Worm (Caenorhabditis elegans) whole organism, L4 larva: ENCODE data around the gene F56C4.1.
A peak's percentile ranks its signal among the peaks of the same experiment; 100 is the strongest.
"Not testable (repeated sequence)": the region's sequence is repeated elsewhere in the genome, so short reads cannot be mapped to it uniquely, and the experiment has no call there.

Source experiments
- F49E8.2 ChIP-seq: sonication (generic microtip); optimal IDR thresholded peaks from 2 replicates; lab custom pipeline; 2016; ENCODE audit warnings: missing compliant biosample characterization, mild to moderate bottlenecking, missing genetic modification characterization, borderline replicate concordance
- aha-1 ChIP-seq: fragments of 150-350 bp; peaks from one replicate; lab custom pipeline; 2014; ENCODE audit warnings: missing biosample characterization, missing genetic modification characterization
- attf-4 ChIP-seq: sonication (generic microtip); optimal IDR thresholded peaks from 3 replicates; lab custom pipeline; 2017; ENCODE audit warnings: missing biosample characterization, missing genetic modification characterization
- ceh-82 ChIP-seq: sonication (generic microtip); optimal IDR thresholded peaks from 2 replicates; lab custom pipeline; 2017; ENCODE audit warnings: missing biosample characterization, missing genetic modification characterization
- ces-1 ChIP-seq: fragments of 150-350 bp; sonication (generic microtip); optimal IDR thresholded peaks from 4 replicates; lab custom pipeline; 2014; ENCODE audit warnings: missing biosample characterization, missing genetic modification reagents, missing genetic modification characterization
- ctbp-1 ChIP-seq: fragments of 200-800 bp; sonication (Bioruptor generic); IDR thresholded peaks from 2 replicates; pipeline ENCODE4 v1.3.6; 2022; ENCODE audit warnings: missing genetic modification reagents, missing genetic modification characterization, missing compliant biosample characterization
- daf-16 ChIP-seq, 3 experiments: sonication (generic microtip); optimal IDR thresholded peaks; 2 replicates each; lab custom pipeline; 2016 to 2017; ENCODE audit warnings: missing genetic modification characterization in 3 of 3, missing genetic modification reagents in 3 of 3, mild to moderate bottlenecking in 2 of 3, missing compliant biosample characterization in 2 of 3, missing biosample characterization in 1 of 3, moderate library complexity in 1 of 3
- daf-8 ChIP-seq: fragments of 200-800 bp; sonication (Bioruptor generic); IDR thresholded peaks from 2 replicates; pipeline ENCODE4 v1.3.6; 2022; ENCODE audit warnings: missing genetic modification characterization, missing compliant biosample characterization
- dmd-6 ChIP-seq: fragments of 200-800 bp; sonication (Bioruptor generic); IDR thresholded peaks from 2 replicates; pipeline ENCODE4 v1.3.6; 2022; ENCODE audit warnings: missing genetic modification reagents, missing genetic modification characterization, missing compliant biosample characterization
- dmd-8 ChIP-seq: fragments of 200-800 bp; sonication (Bioruptor generic); IDR thresholded peaks from 2 replicates; pipeline ENCODE4 v1.3.6; 2022; ENCODE audit warnings: missing genetic modification characterization, missing compliant biosample characterization
- dve-1 ChIP-seq: sonication (generic microtip); optimal IDR thresholded peaks from 2 replicates; lab custom pipeline; 2017; ENCODE audit warnings: antibody characterized with exemption, mild to moderate bottlenecking, missing genetic modification characterization, missing compliant biosample characterization; ENCODE audit not compliant: insufficient read depth
- egl-27 ChIP-seq: sonication (generic microtip); optimal IDR thresholded peaks from 3 replicates; lab custom pipeline; 2017; ENCODE audit warnings: missing biosample characterization, missing genetic modification reagents, missing genetic modification characterization
- hif-1 ChIP-seq, 2 experiments: sonication (generic microtip); optimal IDR thresholded peaks; 2 replicates each; lab custom pipeline; 2016 to 2017; ENCODE audit warnings: missing compliant biosample characterization in 2 of 2, missing genetic modification characterization in 2 of 2, missing genetic modification reagents in 2 of 2, missing genotype in 2 of 2, mild to moderate bottlenecking in 1 of 2
- hlh-11 ChIP-seq: fragments of 200-800 bp; sonication (Bioruptor generic); optimal IDR thresholded peaks from 2 replicates; lab custom pipeline; 2018; ENCODE audit warnings: mild to moderate bottlenecking, missing genetic modification characterization, missing compliant biosample characterization
- hmg-1.1 ChIP-seq: fragments of 200-800 bp; sonication (Bioruptor generic); IDR thresholded peaks from 2 replicates; pipeline ENCODE4 v1.3.6; 2022; ENCODE audit warnings: missing genetic modification reagents, missing genetic modification characterization, missing compliant biosample characterization
- lim-7 ChIP-seq: fragments of 200-800 bp; sonication (Bioruptor generic); IDR thresholded peaks from 2 replicates; pipeline ENCODE4 v1.3.6; 2022; ENCODE audit warnings: missing genetic modification characterization, missing compliant biosample characterization
- lin-15B ChIP-seq: fragments of 150-350 bp; sonication (generic microtip); optimal IDR thresholded peaks from 3 replicates; lab custom pipeline; 2014; ENCODE audit warnings: missing biosample characterization, missing genetic modification characterization
- lin-29 ChIP-seq: fragments of 200-800 bp; sonication (Bioruptor generic); IDR thresholded peaks from 2 replicates; pipeline ENCODE4 v1.3.6; 2022; ENCODE audit warnings: missing genetic modification reagents, missing genetic modification characterization, missing compliant biosample characterization
- madf-9 ChIP-seq: fragments of 200-800 bp; sonication (Bioruptor generic); conservative IDR thresholded peaks from 2 replicates; pipeline ENCODE4 v1.3.6; 2022; ENCODE audit warnings: missing genetic modification reagents, missing genetic modification characterization, missing compliant biosample characterization
- mdl-1 ChIP-seq, 2 experiments: fragments of 150-350 bp in 1 of 2; sonication (generic microtip) in 1 of 2; optimal IDR thresholded peaks; 2 replicates each; lab custom pipeline; 2014 to 2017; ENCODE audit warnings: missing biosample characterization in 2 of 2, missing genetic modification characterization in 2 of 2
- nhr-102 ChIP-seq: sonication (generic microtip); optimal IDR thresholded peaks from 2 replicates; lab custom pipeline; 2016; ENCODE audit warnings: mild to moderate bottlenecking, missing genetic modification characterization, moderate library complexity, missing compliant biosample characterization
- nhr-111 ChIP-seq: fragments of 200-800 bp; sonication (Bioruptor generic); optimal IDR thresholded peaks from 2 replicates; lab custom pipeline; 2018; ENCODE audit warnings: mild to moderate bottlenecking, missing genetic modification characterization, missing compliant biosample characterization
- nhr-237 ChIP-seq: sonication (generic microtip); optimal IDR thresholded peaks from 2 replicates; lab custom pipeline; 2017; ENCODE audit warnings: missing biosample characterization, missing genetic modification characterization
- nhr-25 ChIP-seq: sonication (generic microtip); optimal IDR thresholded peaks from 2 replicates; lab custom pipeline; 2017; ENCODE audit warnings: missing genetic modification characterization, mild to moderate bottlenecking, missing compliant biosample characterization, antibody characterized with exemption, moderate library complexity, borderline replicate concordance; ENCODE audit not compliant: insufficient read depth
- nhr-28 ChIP-seq: fragments of 150-350 bp; optimal IDR thresholded peaks from 2 replicates; lab custom pipeline; 2014; ENCODE audit warnings: missing biosample characterization, missing genetic modification characterization
- nhr-42 ChIP-seq: fragments of 200-800 bp; sonication (Bioruptor generic); IDR thresholded peaks from 2 replicates; pipeline ENCODE4 v1.3.6; 2022; ENCODE audit warnings: missing genetic modification characterization, missing compliant biosample characterization
- nhr-6 ChIP-seq: fragments of 150-350 bp; optimal IDR thresholded peaks from 2 replicates; lab custom pipeline; 2014; ENCODE audit warnings: missing biosample characterization, missing genetic modification characterization
- nhr-77 ChIP-seq: fragments of 150-350 bp; optimal IDR thresholded peaks from 2 replicates; lab custom pipeline; 2014; ENCODE audit warnings: missing biosample characterization, missing genetic modification characterization
- pha-4 ChIP-seq, 2 experiments: fragments of 150-350 bp in 1 of 2; fragments of 200-800 bp in 1 of 2; sonication (Bioruptor generic) in 1 of 2; IDR thresholded peaks in 1 of 2; optimal IDR thresholded peaks in 1 of 2; 2 replicates each; pipeline versions ENCODE4 v1.3.6 to Lab custom; 2014 to 2022; ENCODE audit warnings: missing genetic modification characterization in 2 of 2, missing genetic modification reagents in 2 of 2, missing biosample characterization in 1 of 2, missing compliant biosample characterization in 1 of 2
- php-3 ChIP-seq: fragments of 200-800 bp; sonication (Bioruptor generic); IDR thresholded peaks from 2 replicates; pipeline ENCODE4 v1.3.6; 2022; ENCODE audit warnings: missing genetic modification reagents, missing genetic modification characterization, missing compliant biosample characterization
- pqm-1 ChIP-seq: sonication (generic microtip); optimal IDR thresholded peaks from 2 replicates; lab custom pipeline; 2017; ENCODE audit warnings: missing biosample characterization, missing genetic modification characterization
- rbr-2 ChIP-seq: sonication (generic microtip); optimal IDR thresholded peaks from 2 replicates; lab custom pipeline; 2016; ENCODE audit warnings: missing genotype, missing genetic modification characterization, missing compliant biosample characterization
- skn-1 ChIP-seq: fragments of 150-350 bp; optimal IDR thresholded peaks from 2 replicates; lab custom pipeline; 2014; ENCODE audit warnings: missing biosample characterization, missing genetic modification characterization
- tag-97 ChIP-seq: fragments of 200-800 bp; sonication (Bioruptor generic); IDR thresholded peaks from 2 replicates; pipeline ENCODE4 v1.3.6; 2022; ENCODE audit warnings: missing genetic modification characterization, missing compliant biosample characterization
- unc-130 ChIP-seq: sonication (generic microtip); optimal IDR thresholded peaks from 2 replicates; lab custom pipeline; 2016; ENCODE audit warnings: missing genetic modification reagents, missing genetic modification characterization, missing compliant biosample characterization
- unc-39 ChIP-seq: sonication (generic microtip); optimal IDR thresholded peaks from 2 replicates; lab custom pipeline; 2017; ENCODE audit warnings: missing biosample characterization, missing genetic modification characterization
- unc-62 ChIP-seq, 3 experiments: fragments of 150-350 bp in 1 of 3; sonication (generic microtip); optimal IDR thresholded peaks in 2 of 3; peaks in 1 of 3; 1 replicate in 1 of 3; 2 replicates in 2 of 3; lab custom pipeline; 2014 to 2017; ENCODE audit warnings: missing biosample characterization in 3 of 3, missing genetic modification characterization in 3 of 3, missing genetic modification reagents in 3 of 3, missing genotype in 1 of 3
- vab-7 ChIP-seq: fragments of 200-800 bp; sonication (Bioruptor generic); IDR thresholded peaks from 2 replicates; pipeline ENCODE4 v1.3.6; 2022; ENCODE audit warnings: missing genetic modification reagents, missing genetic modification characterization, missing compliant biosample characterization
- zag-1 ChIP-seq: fragments of 150-350 bp; optimal IDR thresholded peaks from 2 replicates; lab custom pipeline; 2014; ENCODE audit warnings: missing biosample characterization, missing genetic modification characterization
- zip-11 ChIP-seq: fragments of 200-800 bp; sonication (Bioruptor generic); IDR thresholded peaks from 2 replicates; pipeline ENCODE4 v1.3.6; 2022; ENCODE audit warnings: missing genetic modification characterization, missing compliant biosample characterization
- ztf-11 ChIP-seq: fragments of 150-350 bp; optimal IDR thresholded peaks from 2 replicates; lab custom pipeline; 2014; ENCODE audit warnings: missing biosample characterization, missing genetic modification characterization

The F56C4.1 gene

DNA sequence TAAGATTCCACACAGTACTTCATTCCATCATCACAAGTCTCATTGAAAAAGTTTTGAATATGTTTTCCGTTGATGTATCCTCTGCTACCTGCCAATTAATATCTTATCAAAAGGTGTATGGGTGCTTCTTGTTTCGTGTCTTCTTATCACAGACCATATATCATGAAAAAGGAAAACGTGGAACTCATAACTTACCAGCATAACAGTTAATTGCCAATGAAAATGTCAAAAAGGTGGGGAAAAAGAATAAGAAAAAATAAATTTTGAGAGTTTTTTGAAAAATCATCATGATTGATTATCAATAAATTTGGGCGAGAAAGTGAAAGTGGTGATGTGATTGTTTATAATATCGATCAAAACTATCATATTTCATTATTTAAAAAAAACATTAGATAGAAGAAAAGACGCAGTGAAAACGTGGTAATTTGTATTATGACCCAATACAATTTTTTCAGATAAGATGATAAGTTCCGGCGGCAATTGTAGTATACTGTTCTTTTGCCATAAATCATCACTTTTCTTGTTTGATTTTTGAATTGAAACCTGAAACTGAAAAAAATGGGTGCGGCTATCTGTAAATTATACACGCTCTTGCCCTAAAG, 5.7 kb upstream of the F56C4.1 start, which contains the start of gene F56C4.4 (continued):
- no peak for TF ChIP-seq ceh-82 (tag; lab: Kevin White, UChicago)
- TF ChIP-seq dmd-8 (GFP tag; lab: Robert Waterston, UW), result no peak
- TF ChIP-seq nhr-237 (tag; lab: Kevin White, UChicago), result no peak

DNA sequence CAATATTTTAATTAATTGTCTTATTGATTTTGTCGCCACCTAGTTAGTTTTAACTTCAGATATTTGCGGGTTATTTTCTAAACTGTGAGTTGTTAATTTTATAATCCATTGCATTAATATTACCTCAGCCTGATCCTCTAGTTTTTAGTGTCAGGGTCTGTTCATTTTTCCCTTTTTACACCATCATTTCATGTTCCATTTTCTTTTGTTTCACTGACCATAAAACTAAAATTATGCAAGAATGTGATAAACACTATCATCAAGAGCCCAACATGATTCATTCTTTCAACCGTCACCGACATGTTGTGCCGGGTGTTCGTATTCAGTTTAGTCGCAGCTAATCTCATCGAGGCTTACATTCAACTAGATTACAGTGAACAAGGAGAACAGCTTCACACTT, 2.2 kb downstream of the F56C4.1 start, which contains the start of gene F56C4.2:
F56C4.2 (plus strand) TSS at position 301 of the 400 bp plus-strand sequence.
- TF ChIP-seq attf-4 (no peak), aha-1 (tag; lab: Kevin White, UChicago) (peak; percentile 65), unc-130 (no peak), madf-9 (no peak)

- not testable (repeated sequence) for TF ChIP-seq unc-62 (GFP tag; optimal IDR thresholded peaks at IDR 0.05 in 1 of 2; lab: Kevin White, UChicago); unc-62 (tag; optimal IDR thresholded peaks at IDR 0.05; lab: Kevin White, UChicago); lin-29 (GFP tag; lab: Robert Waterston, UW); mdl-1 (tag; optimal IDR thresholded peaks at IDR 0.05; lab: Kevin White, UChicago)
Measured at ce11 chrIV:10654047-10654446, 17.3 kb downstream of the F56C4.1 start, which contains the start of gene glb-19. Gene glb-19, minus strand, starts transcription at chrIV:10654147.

DNA sequence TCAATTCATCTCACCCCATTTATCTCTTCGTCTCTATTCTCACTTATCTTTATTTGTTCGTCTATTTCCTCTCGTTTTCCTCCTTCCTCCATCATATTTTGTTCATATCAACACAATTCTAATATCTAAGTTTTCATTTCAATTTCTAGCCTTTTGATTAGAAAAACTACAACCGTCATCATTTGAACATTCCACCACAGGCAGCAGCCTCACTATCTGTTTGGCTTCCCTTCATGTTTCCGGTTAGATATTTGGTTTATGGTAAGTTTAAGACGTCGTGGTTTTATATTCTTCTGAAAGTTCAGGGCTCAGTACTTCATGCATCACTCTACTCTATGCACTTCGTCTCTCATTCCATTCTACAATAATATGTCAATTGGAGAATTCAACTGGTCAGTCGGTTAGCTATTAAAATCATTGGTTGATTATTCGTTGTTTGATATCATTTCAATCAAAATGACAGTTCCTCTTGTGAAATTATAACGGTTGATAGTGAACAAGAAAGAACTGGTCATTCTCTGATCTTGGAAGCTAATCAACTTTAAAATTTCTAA, 20.1 kb downstream of the F56C4.1 start, which contains the start of gene K08C7.1:
K08C7.1 (plus strand) TSS at position 43 of the 554 bp plus-strand sequence.
- TF ChIP-seq unc-39 (no peak), daf-16 (GFP tag; optimal IDR thresholded peaks at IDR 0.05; lab: Kevin White, UChicago) (no peak), daf-16 (tag; optimal IDR thresholded peaks at IDR 0.05; lab: Kevin White, UChicago) (peak; percentile 48), nhr-102 (tag; lab: Kevin White, UChicago) (no peak), zag-1 (tag; lab: Kevin White, UChicago) (no peak), nhr-6 (tag; lab: Kevin White, UChicago) (no peak), pqm-1 (peak; percentile 80), hmg-1.1 (GFP tag; lab: Robert Waterston, UW) (no peak), ces-1 (GFP tag; lab: Kevin White, UChicago) (no peak), unc-62 (GFP tag; optimal IDR thresholded peaks at IDR 0.05 in 1 of 2; lab: Kevin White, UChicago) (peak in 1 of 2 experiments; percentile 89), unc-62 (tag; optimal IDR thresholded peaks at IDR 0.05; lab: Kevin White, UChicago) (no peak), hlh-11 (peak; percentile 18), vab-7 (GFP tag; lab: Robert Waterston, UW) (no peak), ctbp-1 (no peak), dmd-6 (peak; percentile 44; the same call in 1 of the 2 replicates), lim-7 (GFP tag; lab: Robert Waterston, UW) (no peak), tag-97 (no peak), nhr-25 (tag; lab: Kevin White, UChicago) (no peak), daf-8 (GFP tag; lab: Robert Waterston, UW) (no peak), nhr-28 (tag; lab: Kevin White, UChicago) (peak; percentile 40), nhr-111 (GFP tag; lab: Kevin White, UChicago) (no peak), hif-1 (tag; optimal IDR thresholded peaks at IDR 0.05; lab: Kevin White, UChicago) (no peak), unc-130 (no peak), F49E8.2 (no peak), nhr-42 (no peak), rbr-2 (no peak), skn-1 (tag; lab: Kevin White, UChicago) (no peak), dve-1 (tag; lab: Kevin White, UChicago) (peak; percentile 35), nhr-237 (tag; lab: Kevin White, UChicago) (no peak), lin-15B (tag; lab: Kevin White, UChicago) (no peak), attf-4 (no peak), pha-4 (GFP tag; IDR thresholded peaks at IDR 0.05; lab: Robert Waterston, UW) (no peak), pha-4 (tag; optimal IDR thresholded peaks at IDR 0.05; lab: Kevin White, UChicago) (no peak), php-3 (GFP tag; lab: Robert Waterston, UW) (no peak), zip-11 (GFP tag; lab: Robert Waterston, UW) (no peak), egl-27 (tag; lab: Kevin White, UChicago) (no peak), ztf-11 (no peak), dmd-8 (GFP tag; lab: Robert Waterston, UW) (no peak), nhr-77 (tag; lab: Kevin White, UChicago) (peak; percentile 21)
